Worm (Caenorhabditis elegans) whole organism, young adult: ENCODE results near the gene egas-4.

ENCODE experiments used
- F22D6.2 ChIP-seq: sonication (generic microtip); optimal IDR thresholded peaks from 2 replicates; lab custom pipeline; 2016; ENCODE audit warnings: mild to moderate bottlenecking, missing genetic modification characterization, missing compliant biosample characterization
- F23B12.7 ChIP-seq: sonication (generic microtip); optimal IDR thresholded peaks from 2 replicates; lab custom pipeline; 2017; ENCODE audit warnings: missing genetic modification characterization, mild to moderate bottlenecking, missing compliant biosample characterization, antibody characterized with exemption, moderate library complexity; ENCODE audit not compliant: insufficient read depth
- F33H1.4 ChIP-seq: fragments of 200-800 bp; sonication (Bioruptor generic); IDR thresholded peaks from 2 replicates; pipeline ENCODE4 v1.3.6; 2022; ENCODE audit warnings: missing genetic modification reagents, missing genetic modification characterization, missing compliant biosample characterization
- F57C9.4 ChIP-seq: sonication (generic microtip); optimal IDR thresholded peaks from 2 replicates; lab custom pipeline; 2017; ENCODE audit warnings: mild to moderate bottlenecking, missing genetic modification characterization, missing compliant biosample characterization
- ama-1 ChIP-seq, 3 experiments: fragments of 150-350 bp in 1 of 3; sonication (generic microtip) in 2 of 3; optimal IDR thresholded peaks; 2 replicates each; lab custom pipeline; 2014 to 2018; ENCODE audit warnings: missing biosample characterization in 2 of 3, missing genetic modification characterization in 2 of 3, missing genetic modification reagents in 2 of 3
- aptf-3 ChIP-seq: fragments of 200-800 bp; sonication (Bioruptor generic); IDR thresholded peaks from 2 replicates; pipeline ENCODE4 v1.3.6; 2022; ENCODE audit warnings: missing genetic modification characterization, missing compliant biosample characterization
- atf-7 ChIP-seq: sonication (generic microtip); optimal IDR thresholded peaks from 2 replicates; lab custom pipeline; 2017; ENCODE audit warnings: mild to moderate bottlenecking, missing genetic modification characterization, missing compliant biosample characterization
- bed-2 ChIP-seq: fragments of 200-800 bp; sonication (Bioruptor generic); IDR thresholded peaks from 2 replicates; pipeline ENCODE4 v1.3.6; 2022; ENCODE audit warnings: missing genetic modification reagents, missing genetic modification characterization, missing compliant biosample characterization
- hlh-12 ChIP-seq: sonication (generic microtip); optimal IDR thresholded peaks from 2 replicates; lab custom pipeline; 2016; ENCODE audit warnings: missing genetic modification characterization, missing compliant biosample characterization
- mxl-1 ChIP-seq: sonication (generic microtip); optimal IDR thresholded peaks from 2 replicates; lab custom pipeline; 2016; ENCODE audit warnings: missing genetic modification characterization, missing compliant biosample characterization
- nhr-80 ChIP-seq: sonication (generic microtip); optimal IDR thresholded peaks from 2 replicates; lab custom pipeline; 2016; ENCODE audit warnings: missing genetic modification characterization, missing compliant biosample characterization
- nhr-90 ChIP-seq: sonication (generic microtip); optimal IDR thresholded peaks from 2 replicates; lab custom pipeline; 2016; ENCODE audit warnings: missing genotype, mild to moderate bottlenecking, missing genetic modification characterization, missing compliant biosample characterization
- zfh-2 ChIP-seq: fragments of 200-800 bp; sonication (Bioruptor generic); conservative IDR thresholded peaks from 2 replicates; pipeline ENCODE4 v1.3.6; 2022; ENCODE audit warnings: missing genetic modification reagents, missing genetic modification characterization, missing compliant biosample characterization

Gene egas-4

ce11 chrIV:7445995-7446394, 51.7 kb downstream of the egas-4 start, which contains the start of gene B0496.1:
B0496.1 (plus strand) TSS chrIV:7446295.
- TF ChIP-seq atf-7 (tag; lab: Kevin White, UChicago) (no peak), hlh-12 (tag; lab: Kevin White, UChicago) (no peak), F33H1.4 (GFP tag; lab: Robert Waterston, UW) (no peak), bed-2 (GFP tag; lab: Robert Waterston, UW) (no peak), F23B12.7 (tag; lab: Kevin White, UChicago) (no peak), ama-1 (optimal IDR thresholded peaks at IDR 0.05; lab: Kevin White, UChicago) (no peak), ama-1 (GFP tag; optimal IDR thresholded peaks at IDR 0.05; lab: Kevin White, UChicago) (no peak), aptf-3 (GFP tag; lab: Robert Waterston, UW) (no peak), F57C9.4 (no peak), nhr-90 (no peak), mxl-1 (tag; lab: Kevin White, UChicago) (no peak), zfh-2 (GFP tag; lab: Robert Waterston, UW) (no peak)

DNA sequence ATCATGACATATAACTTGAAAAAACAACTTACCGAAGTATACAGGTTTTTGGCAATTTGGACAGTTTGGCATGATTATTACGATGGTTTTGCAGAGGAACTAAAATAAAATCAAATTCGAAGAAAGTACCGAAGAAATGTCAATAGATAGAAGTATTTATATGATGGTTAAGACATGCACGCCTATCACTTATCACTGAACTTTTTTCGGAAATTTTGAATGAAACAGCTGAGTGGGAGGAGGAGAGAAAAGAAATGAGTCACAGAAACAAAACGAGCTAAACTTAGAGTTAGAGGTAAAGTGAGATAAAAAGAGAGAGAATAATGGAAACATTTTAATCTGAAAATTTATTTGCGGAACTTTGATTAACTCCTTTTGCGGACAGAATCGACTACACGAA, 52.4 kb downstream of the egas-4 start, which contains the start of gene valv-1:
Gene valv-1 (minus strand): TSS at position 101 of the 400 bp plus-strand sequence.
- TF ChIP-seq F22D6.2 (tag; lab: Kevin White, UChicago) (no peak), nhr-80 (tag; lab: Kevin White, UChicago) (peak; percentile 31)
